Fruit fly (Drosophila melanogaster) S2 (cell line): ENCODE measurements around the gene CG7794.

Source experiments
- CG8478 ChIP-seq: fragments of >200 bp; optimal IDR thresholded peaks from 2 replicates; lab custom pipeline; 2018
- CTCF ChIP-seq, 2 experiments: fragments of >200 bp; optimal IDR thresholded peaks; 2 replicates each; lab custom pipeline; 2018

dm6 chr3R:18063168-18063792 is 39.8 kb downstream of the CG7794 start:
- no peak for TF ChIP-seq CG8478
- TF ChIP-seq CTCF (optimal IDR thresholded peaks at IDR 0.05; lab: Kevin White, UChicago) = no peak
